Worm (Caenorhabditis elegans) whole organism, mixed stage, embryonic: ENCODE measurements around the gene btbd-10.
"Not testable (repeated sequence)": the region's sequence is repeated elsewhere in the genome, so short reads cannot be mapped to it uniquely, and the experiment has no call there.

ENCODE experiments used
- bed-3 ChIP-seq: fragments of 200-800 bp; sonication (Bioruptor generic); optimal IDR thresholded peaks from 3 replicates; lab custom pipeline; 2018; ENCODE audit warnings: mild to moderate bottlenecking, missing genetic modification characterization, moderate library complexity, missing compliant biosample characterization
- blmp-1 ChIP-seq: fragments of 150-350 bp; optimal IDR thresholded peaks from 2 replicates; lab custom pipeline; 2014; ENCODE audit warnings: missing biosample characterization, missing genetic modification characterization
- ceh-39 ChIP-seq: fragments of 150-350 bp; optimal IDR thresholded peaks from 2 replicates; lab custom pipeline; 2014; ENCODE audit warnings: missing biosample characterization, missing genetic modification characterization
- ceh-43 ChIP-seq: fragments of 200-800 bp; sonication (Bioruptor generic); optimal IDR thresholded peaks from 2 replicates; lab custom pipeline; 2018; ENCODE audit warnings: mild to moderate bottlenecking, missing genetic modification characterization, moderate library complexity, missing compliant biosample characterization
- ces-1 ChIP-seq: fragments of 150-350 bp; optimal IDR thresholded peaks from 2 replicates; lab custom pipeline; 2014; ENCODE audit warnings: missing biosample characterization, missing genetic modification reagents, missing genetic modification characterization
- cnd-1 ChIP-seq: fragments of 200-800 bp; sonication (Bioruptor generic); optimal IDR thresholded peaks from 2 replicates; lab custom pipeline; 2018; ENCODE audit warnings: mild to moderate bottlenecking, missing genetic modification characterization, missing compliant biosample characterization
- elt-1 ChIP-seq: sonication (generic microtip); optimal IDR thresholded peaks from 2 replicates; lab custom pipeline; 2017; ENCODE audit warnings: missing genetic modification characterization, mild to moderate bottlenecking, missing compliant biosample characterization, antibody characterized with exemption, moderate library complexity, borderline replicate concordance; ENCODE audit not compliant: insufficient read depth
- elt-3 ChIP-seq: fragments of 150-350 bp; optimal IDR thresholded peaks from 2 replicates; lab custom pipeline; 2014; ENCODE audit warnings: missing biosample characterization, missing genetic modification characterization
- flh-1 ChIP-seq: fragments of 200-800 bp; sonication (Bioruptor generic); optimal IDR thresholded peaks from 2 replicates; lab custom pipeline; 2018; ENCODE audit warnings: mild to moderate bottlenecking, missing genetic modification characterization, moderate library complexity, missing compliant biosample characterization
- ham-2 ChIP-seq: fragments of 200-800 bp; sonication (Bioruptor generic); optimal IDR thresholded peaks from 2 replicates; lab custom pipeline; 2018; ENCODE audit warnings: mild to moderate bottlenecking, missing genetic modification characterization, missing compliant biosample characterization
- hlh-1 ChIP-seq: fragments of 150-350 bp; optimal IDR thresholded peaks from 2 replicates; lab custom pipeline; 2014; ENCODE audit warnings: missing biosample characterization, missing genetic modification reagents, missing genetic modification characterization
- lin-13 ChIP-seq: fragments of 150-350 bp; optimal IDR thresholded peaks from 2 replicates; lab custom pipeline; 2014; ENCODE audit warnings: missing biosample characterization, missing genetic modification characterization
- lin-32 ChIP-seq: fragments of 200-800 bp; sonication (Bioruptor generic); optimal IDR thresholded peaks from 2 replicates; lab custom pipeline; 2018; ENCODE audit warnings: mild to moderate bottlenecking, missing genetic modification characterization, missing compliant biosample characterization
- lsy-2 ChIP-seq: fragments of 150-350 bp; optimal IDR thresholded peaks from 2 replicates; lab custom pipeline; 2014; ENCODE audit warnings: missing biosample characterization, missing genetic modification characterization
- mab-5 ChIP-seq: fragments of 150-350 bp; optimal IDR thresholded peaks from 2 replicates; lab custom pipeline; 2014; ENCODE audit warnings: missing biosample characterization, missing genetic modification characterization
- mep-1 ChIP-seq: fragments of 150-350 bp; optimal IDR thresholded peaks from 2 replicates; lab custom pipeline; 2017; ENCODE audit warnings: missing biosample characterization, missing genetic modification reagents, missing genetic modification characterization, inconsistent platforms
- mls-2 ChIP-seq: sonication (generic microtip); optimal IDR thresholded peaks from 2 replicates; lab custom pipeline; 2016; ENCODE audit warnings: mild to moderate bottlenecking, missing genetic modification characterization, moderate library complexity, missing compliant biosample characterization
- nhr-2 ChIP-seq: fragments of 150-350 bp; optimal IDR thresholded peaks from 2 replicates; lab custom pipeline; 2014; ENCODE audit warnings: missing biosample characterization, missing genetic modification characterization
- nhr-237 ChIP-seq: fragments of 150-350 bp; optimal IDR thresholded peaks from 2 replicates; lab custom pipeline; 2014; ENCODE audit warnings: missing biosample characterization, missing genetic modification characterization
- nhr-28 ChIP-seq: fragments of 150-350 bp; optimal IDR thresholded peaks from 2 replicates; lab custom pipeline; 2014; ENCODE audit warnings: missing biosample characterization, missing genetic modification characterization
- nhr-76 ChIP-seq: sonication (generic microtip); optimal IDR thresholded peaks from 2 replicates; lab custom pipeline; 2017; ENCODE audit warnings: missing biosample characterization, missing genetic modification characterization
- pha-4 ChIP-seq: fragments of 150-350 bp; optimal IDR thresholded peaks from 2 replicates; lab custom pipeline; 2018; ENCODE audit warnings: missing biosample characterization, missing genetic modification reagents, missing genetic modification characterization
- sem-2 ChIP-seq: fragments of 200-800 bp; sonication (Bioruptor generic); optimal IDR thresholded peaks from 2 replicates; lab custom pipeline; 2018; ENCODE audit warnings: mild to moderate bottlenecking, missing genetic modification characterization, missing compliant biosample characterization
- snpc-4 ChIP-seq: fragments of 150-350 bp; optimal IDR thresholded peaks from 2 replicates; lab custom pipeline; 2014; ENCODE audit warnings: missing biosample characterization, missing genetic modification characterization
- tbx-8 ChIP-seq: fragments of 200-800 bp; sonication (Bioruptor generic); optimal IDR thresholded peaks from 2 replicates; lab custom pipeline; 2018; ENCODE audit warnings: mild to moderate bottlenecking, missing genetic modification characterization, moderate library complexity, missing compliant biosample characterization
- unc-120 ChIP-seq: sonication (generic microtip); optimal IDR thresholded peaks from 2 replicates; lab custom pipeline; 2017; ENCODE audit warnings: missing genetic modification characterization, missing compliant biosample characterization; ENCODE audit not compliant: poor library complexity, severe bottlenecking
- unc-39 ChIP-seq: fragments of 150-350 bp; optimal IDR thresholded peaks from 2 replicates; lab custom pipeline; 2014; ENCODE audit warnings: missing biosample characterization, missing genetic modification characterization
- unc-62 ChIP-seq: fragments of 150-350 bp; optimal IDR thresholded peaks from 2 replicates; lab custom pipeline; 2014; ENCODE audit warnings: missing biosample characterization, missing genetic modification reagents, missing genetic modification characterization
- ztf-11 ChIP-seq: fragments of 150-350 bp; optimal IDR thresholded peaks from 2 replicates; lab custom pipeline; 2014; ENCODE audit warnings: missing biosample characterization, missing genetic modification characterization

Gene btbd-10

ce11 chrII:4898529-4898928 lies 6.3 kb upstream of the btbd-10 start, which contains the start of gene msp-32:
Gene msp-32 (plus strand): TSS chrII:4898829.
- not testable (repeated sequence) for TF ChIP-seq ztf-11 (tag; lab: Kevin White, UChicago); unc-62 (GFP tag; lab: Kevin White, UChicago); elt-1 (tag; lab: Kevin White, UChicago)

DNA sequence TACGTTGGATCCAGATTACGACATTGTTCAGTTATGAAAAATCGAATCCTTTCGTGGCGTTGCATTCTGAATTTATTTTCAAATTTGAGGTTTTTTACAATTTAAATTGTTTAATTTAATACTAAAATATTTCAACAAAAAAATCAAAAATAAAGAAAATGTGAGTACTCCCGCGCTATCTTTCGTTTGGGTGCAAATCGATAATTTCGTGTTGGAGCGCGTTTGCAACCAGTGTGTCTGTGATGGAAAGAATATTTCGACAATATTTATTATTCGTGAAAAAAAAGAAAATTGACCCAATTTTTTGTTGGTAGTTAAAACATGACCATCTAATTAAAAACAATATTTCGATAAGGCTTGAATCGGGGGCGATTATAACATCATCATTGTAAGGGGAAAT lies 2.8 kb upstream of the btbd-10 start, which contains the start of gene R05F9.9:
Gene R05F9.9 (minus strand): TSS at position 66 of the 400 bp plus-strand sequence.
- TF ChIP-seq lsy-2 (tag; lab: Kevin White, UChicago) = peak; percentile 37
- peak; percentile 46 for TF ChIP-seq mep-1 (tag; lab: Kevin White, UChicago)
- TF ChIP-seq ces-1 (GFP tag; lab: Kevin White, UChicago) = peak; percentile 29
- TF ChIP-seq ceh-39 (tag; lab: Kevin White, UChicago) = peak; percentile 75
- TF ChIP-seq unc-62 (GFP tag; lab: Kevin White, UChicago) = no peak

DNA sequence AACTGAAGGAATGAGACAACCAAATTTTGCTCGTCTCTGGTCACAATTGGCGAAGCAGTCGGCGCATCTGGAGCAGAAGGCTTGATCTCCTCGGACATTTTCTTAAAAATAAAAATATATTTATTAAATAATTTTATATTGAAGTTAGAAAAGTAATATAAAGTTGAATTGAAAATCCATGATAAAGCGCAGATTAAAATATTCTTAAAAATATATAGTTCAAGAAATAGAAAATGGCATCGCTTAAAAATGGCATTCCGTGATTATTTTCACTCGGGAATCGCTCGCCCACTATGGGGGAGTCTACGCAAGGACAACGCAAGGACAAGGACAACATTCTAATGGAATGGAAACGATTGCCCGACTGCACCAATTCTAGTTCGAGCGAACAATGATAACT lies 1.1 kb upstream of the btbd-10 start, which contains the start of gene sgt-1:
Gene sgt-1 (minus strand): TSS at position 101 of the 400 bp plus-strand sequence.
- TF ChIP-seq unc-120; sem-2 (GFP tag; lab: Kevin White, UChicago); nhr-28 (tag; lab: Kevin White, UChicago): not testable (repeated sequence)

ce11 chrII:4904277-4904676 lies 531 bp upstream of the btbd-10 start:
- TF ChIP-seq cnd-1 (tag; lab: Kevin White, UChicago) = no peak
- peak; percentile 41 for TF ChIP-seq mep-1 (tag; lab: Kevin White, UChicago)
- TF ChIP-seq elt-3 (tag; lab: Kevin White, UChicago) = no peak
- no peak for TF ChIP-seq lin-13 (tag; lab: Kevin White, UChicago)
- peak; percentile 50 for TF ChIP-seq ham-2 (GFP tag; lab: Kevin White, UChicago)
- peak; percentile 40 for TF ChIP-seq nhr-237 (tag; lab: Kevin White, UChicago)
- TF ChIP-seq unc-62 (GFP tag; lab: Kevin White, UChicago) = peak; percentile 97
- peak; percentile 70 for TF ChIP-seq pha-4 (tag; lab: Kevin White, UChicago)
- TF ChIP-seq hlh-1 (tag; lab: Kevin White, UChicago) = peak; percentile 84
- TF ChIP-seq ztf-11 (tag; lab: Kevin White, UChicago) = no peak
- TF ChIP-seq lsy-2 (tag; lab: Kevin White, UChicago) = peak; percentile 56
- peak; percentile 34 for TF ChIP-seq unc-120
- TF ChIP-seq ceh-39 (tag; lab: Kevin White, UChicago) = no peak
- TF ChIP-seq mls-2 (tag; lab: Kevin White, UChicago) = no peak
- TF ChIP-seq tbx-8 = no peak
- TF ChIP-seq ces-1 (GFP tag; lab: Kevin White, UChicago) = peak; percentile 93
- TF ChIP-seq flh-1 (GFP tag; lab: Kevin White, UChicago) = no peak
- TF ChIP-seq, all 35 proteins: peak for 9

- TF ChIP-seq ham-2 (GFP tag; lab: Kevin White, UChicago) (no peak), nhr-76 (tag; lab: Kevin White, UChicago) (no peak), nhr-2 (tag; lab: Kevin White, UChicago) (no peak)
Observed at ce11 chrII:4905331-4905730, 523 bp downstream of the btbd-10 start.

DNA sequence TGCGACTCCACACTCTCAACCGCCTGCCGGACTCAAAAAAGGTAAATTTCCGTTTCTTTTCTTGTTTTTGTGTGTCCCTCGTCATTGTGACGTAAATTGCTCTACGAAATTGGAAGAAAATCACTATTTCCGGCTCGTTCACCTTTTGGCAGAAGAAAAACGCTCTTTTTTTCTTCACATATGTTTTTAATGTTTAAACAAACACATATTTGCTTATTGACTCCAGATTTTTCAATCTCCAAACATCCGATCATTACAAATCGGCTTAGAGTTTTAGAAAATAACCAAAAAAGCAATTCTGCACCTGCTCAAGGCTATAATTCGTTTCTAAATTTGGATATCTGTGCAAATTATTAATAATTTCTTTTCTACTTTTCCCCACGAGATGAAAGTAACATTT lies 1.1 kb downstream of the btbd-10 start:
- TF ChIP-seq mls-2 (tag; lab: Kevin White, UChicago) (no peak), mab-5 (tag; lab: Kevin White, UChicago) (no peak), ztf-11 (tag; lab: Kevin White, UChicago) (no peak), nhr-76 (tag; lab: Kevin White, UChicago) (no peak), flh-1 (GFP tag; lab: Kevin White, UChicago) (no peak), tbx-8 (no peak), unc-39 (tag; lab: Kevin White, UChicago) (no peak), cnd-1 (tag; lab: Kevin White, UChicago) (no peak), elt-1 (tag; lab: Kevin White, UChicago) (no peak), lin-13 (tag; lab: Kevin White, UChicago) (no peak), snpc-4 (tag; lab: Kevin White, UChicago) (no peak), ham-2 (GFP tag; lab: Kevin White, UChicago) (no peak), bed-3 (GFP tag; lab: Kevin White, UChicago) (no peak), lin-32 (GFP tag; lab: Kevin White, UChicago) (no peak), nhr-28 (tag; lab: Kevin White, UChicago) (no peak), blmp-1 (tag; lab: Kevin White, UChicago) (no peak), ceh-43 (GFP tag; lab: Kevin White, UChicago) (no peak), ceh-39 (tag; lab: Kevin White, UChicago) (no peak), nhr-2 (tag; lab: Kevin White, UChicago) (no peak)
- TF ChIP-seq, all 35 proteins: peak for 0
